Fruit fly (Drosophila melanogaster) whole organism, embryonic: ENCODE data around the gene CG4364.

Source experiments
- Atf6 ChIP-seq: fragments of 200-800 bp; sonication (Bioruptor generic); IDR thresholded peaks from 2 replicates; pipeline ENCODE4 v1.3.6; 2022; ENCODE audit warnings: missing biosample characterization, missing genetic modification characterization
- Awh ChIP-seq: fragments of 200-800 bp; sonication (Bioruptor generic); IDR thresholded peaks from 2 replicates; pipeline ENCODE4, ENCODE4 v1.3.6; 2022; ENCODE audit warnings: missing biosample characterization, missing genetic modification characterization
- CG12391 ChIP-seq: fragments of 200-800 bp; sonication (Bioruptor generic); optimal IDR thresholded peaks from 3 replicates; lab custom pipeline; 2018; ENCODE audit warnings: missing biosample characterization, mild to moderate bottlenecking, missing genetic modification characterization, moderate library complexity
- CG12769 ChIP-seq: fragments of 200-800 bp; sonication (Bioruptor generic); optimal IDR thresholded peaks from 2 replicates; lab custom pipeline; 2019; ENCODE audit warnings: missing biosample characterization, mild to moderate bottlenecking, missing genetic modification characterization, moderate library complexity
- CG13894 ChIP-seq: fragments of 200-800 bp; sonication (Bioruptor generic); optimal IDR thresholded peaks from 3 replicates; lab custom pipeline; 2018; ENCODE audit warnings: missing biosample characterization, mild to moderate bottlenecking, missing genetic modification characterization, moderate library complexity
- CG15011 ChIP-seq: fragments of 200-800 bp; sonication (Bioruptor generic); optimal IDR thresholded peaks from 3 replicates; lab custom pipeline; 2018; ENCODE audit warnings: missing biosample characterization, mild to moderate bottlenecking, missing genetic modification characterization
- CG15601 ChIP-seq: fragments of 200-800 bp; sonication (Bioruptor generic); optimal IDR thresholded peaks from 3 replicates; lab custom pipeline; 2019; ENCODE audit warnings: missing biosample characterization, mild to moderate bottlenecking, missing genetic modification characterization, moderate library complexity
- CG17186 ChIP-seq: fragments of 200-800 bp; sonication (Bioruptor generic); optimal IDR thresholded peaks from 3 replicates; lab custom pipeline; 2017; ENCODE audit warnings: missing biosample characterization, missing genetic modification reagents, missing genetic modification characterization
- CG17612 ChIP-seq: fragments of 200-800 bp; sonication (Bioruptor generic); IDR thresholded peaks from 2 replicates; pipeline ENCODE4 v1.3.6; 2022; ENCODE audit warnings: missing biosample characterization, missing genetic modification characterization
- CG2116 ChIP-seq: fragments of 200-800 bp; sonication (Bioruptor generic); optimal IDR thresholded peaks from 3 replicates; lab custom pipeline; 2018; ENCODE audit warnings: missing biosample characterization, mild to moderate bottlenecking, missing genetic modification characterization
- CG30020 ChIP-seq: fragments of 200-800 bp; optimal IDR thresholded peaks from 2 replicates; lab custom pipeline; 2019; ENCODE audit warnings: missing biosample characterization, mild to moderate bottlenecking, missing genetic modification characterization, moderate library complexity
- CG31224 ChIP-seq: fragments of 200-800 bp; sonication (Bioruptor generic); IDR thresholded peaks from 2 replicates; pipeline ENCODE4 v1.3.6; 2022; ENCODE audit warnings: missing biosample characterization, missing genetic modification characterization
- CG34422 ChIP-seq: fragments of 200-800 bp; sonication (Bioruptor generic); IDR thresholded peaks from 3 replicates; pipeline ENCODE4 v1.3.6; 2022; ENCODE audit warnings: missing biosample characterization, missing genetic modification characterization
- CG4820 ChIP-seq: fragments of 200-800 bp; sonication (Bioruptor generic); optimal IDR thresholded peaks from 3 replicates; lab custom pipeline; 2016; ENCODE audit warnings: missing biosample characterization, missing genetic modification characterization
- CG6791 ChIP-seq: fragments of 200-800 bp; sonication (Bioruptor generic); IDR thresholded peaks from 3 replicates; pipeline ENCODE4 v1.3.6; 2022; ENCODE audit warnings: missing biosample characterization, missing genetic modification characterization; ENCODE audit not compliant: partially characterized antibody
- CG7556 ChIP-seq: fragments of 200-800 bp; sonication (Bioruptor generic); optimal IDR thresholded peaks from 2 replicates; lab custom pipeline; 2017; ENCODE audit warnings: missing biosample characterization, mild to moderate bottlenecking, missing genetic modification characterization
- CG7963 ChIP-seq: fragments of 200-800 bp; sonication (Bioruptor generic); IDR thresholded peaks from 3 replicates; pipeline ENCODE4 v1.3.6; 2022; ENCODE audit warnings: missing biosample characterization, missing genetic modification characterization; ENCODE audit not compliant: partially characterized antibody
- Deaf1 ChIP-seq: fragments of 200-800 bp; optimal IDR thresholded peaks from 3 replicates; lab custom pipeline; 2019; ENCODE audit warnings: missing biosample characterization, mild to moderate bottlenecking, missing genetic modification characterization, moderate library complexity
- Hr51 ChIP-seq, 2 experiments: fragments of 200-800 bp; sonication (Bioruptor generic); optimal IDR thresholded peaks; 2 replicates in 1 of 2; 3 replicates in 1 of 2; lab custom pipeline; 2016 to 2018; ENCODE audit warnings: missing biosample characterization in 2 of 2, missing genetic modification characterization in 2 of 2, mild to moderate bottlenecking in 1 of 2, moderate library complexity in 1 of 2
- Lhr ChIP-seq: fragments of 200-800 bp; sonication (Bioruptor generic); optimal IDR thresholded peaks from 3 replicates; lab custom pipeline; 2017; ENCODE audit warnings: mild to moderate bottlenecking, missing biosample characterization, missing genetic modification reagents, missing genetic modification characterization
- MTF-1 ChIP-seq: fragments of 200-800 bp; sonication (Bioruptor generic); optimal IDR thresholded peaks from 2 replicates; lab custom pipeline; 2018; ENCODE audit warnings: missing biosample characterization, mild to moderate bottlenecking, missing genetic modification characterization, borderline replicate concordance
- Max ChIP-seq: fragments of 200-800 bp; sonication (Bioruptor generic); optimal IDR thresholded peaks from 2 replicates; lab custom pipeline; 2016; ENCODE audit warnings: missing biosample characterization, mild to moderate bottlenecking, missing genetic modification characterization
- Nf-YA ChIP-seq: fragments of 200-800 bp; sonication (Bioruptor generic); IDR thresholded peaks from 2 replicates; pipeline ENCODE4 v1.3.6; 2022; ENCODE audit warnings: missing biosample characterization, missing genetic modification characterization
- Oaz ChIP-seq: fragments of 200-800 bp; sonication (Bioruptor generic); IDR thresholded peaks from 2 replicates; pipeline ENCODE4 v1.3.6; 2022; ENCODE audit warnings: missing biosample characterization, missing genetic modification characterization
- Poxn ChIP-seq: fragments of 200-800 bp; sonication (Bioruptor generic); IDR thresholded peaks from 2 replicates; pipeline ENCODE4 v1.3.6; 2022; ENCODE audit warnings: missing biosample characterization, missing genetic modification characterization
- Sry-δ ChIP-seq: fragments of 200-800 bp; sonication (Bioruptor generic); optimal IDR thresholded peaks from 2 replicates; lab custom pipeline; 2016; ENCODE audit warnings: missing biosample characterization, missing genetic modification characterization
- Stat92E ChIP-seq, 3 experiments: fragments of >200 bp in 2 of 3; fragments of 200-800 bp in 1 of 3; sonication (Bioruptor generic) in 1 of 3; optimal IDR thresholded peaks; 2 replicates each; lab custom pipeline; 2017 to 2019; ENCODE audit warnings: missing biosample characterization in 3 of 3, missing genetic modification characterization in 3 of 3, mild to moderate bottlenecking in 1 of 3, moderate library complexity in 1 of 3
- ac ChIP-seq: fragments of 200-800 bp; sonication (Bioruptor generic); optimal IDR thresholded peaks from 3 replicates; lab custom pipeline; 2017; ENCODE audit warnings: missing biosample characterization, mild to moderate bottlenecking, missing genetic modification characterization
- ase ChIP-seq: fragments of 200-800 bp; sonication (Bioruptor generic); IDR thresholded peaks from 3 replicates; pipeline ENCODE4 v1.3.6; 2022; ENCODE audit warnings: missing biosample characterization, missing genetic modification characterization
- bsh ChIP-seq, 2 experiments: fragments of 200-800 bp; sonication (Bioruptor generic); optimal IDR thresholded peaks; 2 replicates each; lab custom pipeline; 2017 to 2018; ENCODE audit warnings: mild to moderate bottlenecking in 2 of 2, missing biosample characterization in 2 of 2, missing genetic modification characterization in 2 of 2, moderate library complexity in 1 of 2
- btn ChIP-seq: fragments of 200-800 bp; sonication (Bioruptor generic); optimal IDR thresholded peaks from 2 replicates; lab custom pipeline; 2016; ENCODE audit warnings: missing biosample characterization, missing genetic modification characterization
- cato ChIP-seq: fragments of 200-800 bp; sonication (Bioruptor generic); optimal IDR thresholded peaks from 2 replicates; lab custom pipeline; 2016; ENCODE audit warnings: missing biosample characterization, missing genetic modification characterization, borderline replicate concordance
- caup ChIP-seq: fragments of 200-800 bp; sonication (Bioruptor generic); optimal IDR thresholded peaks from 3 replicates; lab custom pipeline; 2017; ENCODE audit warnings: missing biosample characterization, mild to moderate bottlenecking, missing genetic modification characterization, moderate library complexity; ENCODE audit not compliant: severe bottlenecking
- chm ChIP-seq: fragments of 200-800 bp; sonication (Bioruptor generic); IDR thresholded peaks from 2 replicates; pipeline ENCODE4 v1.3.6; 2022; ENCODE audit warnings: missing biosample characterization, missing genetic modification characterization
- ci ChIP-seq: fragments of 200-800 bp; sonication (Bioruptor generic); IDR thresholded peaks from 3 replicates; pipeline ENCODE4 v1.3.6; 2022; ENCODE audit warnings: missing biosample characterization, missing genetic modification characterization
- corto ChIP-seq: fragments of 200-800 bp; sonication (Bioruptor generic); optimal IDR thresholded peaks from 2 replicates; lab custom pipeline; 2016; ENCODE audit warnings: missing biosample characterization, mild to moderate bottlenecking, missing genetic modification characterization, moderate library complexity
- croc ChIP-seq: fragments of 200-800 bp; sonication (Bioruptor generic); conservative IDR thresholded peaks from 3 replicates; pipeline ENCODE4 v1.3.6; 2022; ENCODE audit warnings: missing biosample characterization, missing genetic modification characterization
- dan ChIP-seq: fragments of 200-800 bp; sonication (Bioruptor generic); IDR thresholded peaks from 2 replicates; pipeline ENCODE4 v1.3.6; 2022; ENCODE audit warnings: missing biosample characterization, missing genetic modification characterization
- dm ChIP-seq: fragments of 200-800 bp; sonication (Bioruptor generic); optimal IDR thresholded peaks from 3 replicates; lab custom pipeline; 2016; ENCODE audit warnings: missing biosample characterization, missing genetic modification characterization
- gcm2 ChIP-seq: fragments of 200-800 bp; sonication (Bioruptor generic); optimal IDR thresholded peaks from 2 replicates; lab custom pipeline; 2016; ENCODE audit warnings: missing biosample characterization, missing genetic modification characterization
- jumu ChIP-seq: fragments of 200-800 bp; sonication (Bioruptor generic); optimal IDR thresholded peaks from 3 replicates; lab custom pipeline; 2016; ENCODE audit warnings: missing biosample characterization, missing genetic modification characterization
- lbe ChIP-seq: fragments of 200-800 bp; sonication (Bioruptor generic); optimal IDR thresholded peaks from 2 replicates; lab custom pipeline; 2016; ENCODE audit warnings: missing biosample characterization, mild to moderate bottlenecking, missing genetic modification characterization
- luna ChIP-seq: fragments of 200-800 bp; sonication (Bioruptor generic); optimal IDR thresholded peaks from 2 replicates; lab custom pipeline; 2016; ENCODE audit warnings: missing biosample characterization, missing genetic modification characterization
- oc ChIP-seq: fragments of 200-800 bp; sonication (Bioruptor generic); optimal IDR thresholded peaks from 2 replicates; lab custom pipeline; 2018; ENCODE audit warnings: missing biosample characterization, mild to moderate bottlenecking, missing genetic modification characterization, moderate library complexity
- onecut ChIP-seq: fragments of 200-800 bp; sonication (Bioruptor generic); IDR thresholded peaks from 2 replicates; pipeline ENCODE4 v1.3.6; 2022; ENCODE audit warnings: missing biosample characterization, missing genetic modification characterization
- sens ChIP-seq: fragments of 200-800 bp; sonication (Bioruptor generic); peaks from one replicate; lab custom pipeline; 2016; ENCODE audit warnings: missing biosample characterization, missing genetic modification characterization
- sens-2 ChIP-seq: fragments of 200-800 bp; sonication (Bioruptor generic); IDR thresholded peaks from 2 replicates; pipeline ENCODE4 v1.3.6; 2022; ENCODE audit warnings: missing biosample characterization, missing genetic modification characterization
- so ChIP-seq: fragments of 200-800 bp; sonication (Bioruptor generic); IDR thresholded peaks from 3 replicates; pipeline ENCODE4 v1.3.6; 2022; ENCODE audit warnings: missing biosample characterization, missing genetic modification characterization
- tgo ChIP-seq: fragments of 200-800 bp; sonication (Bioruptor generic); IDR thresholded peaks from 3 replicates; pipeline ENCODE4 v1.3.6; 2022; ENCODE audit warnings: missing biosample characterization, missing genetic modification characterization

The CG4364 gene

dm6 chr2L:9698092-9698922, 12.8 kb downstream of the CG4364 start (continued):
- TF ChIP-seq lbe (GFP tag; lab: Kevin White, UChicago) (peak; percentile 39), CG2116 (GFP tag; lab: Kevin White, UChicago) (no peak), Lhr (GFP tag; lab: Kevin White, UChicago) (no peak), Deaf1 (tag; lab: Kevin White, UChicago) (no peak), CG34422 (peak; percentile 48; the same call in 1 of the 3 replicates), corto (GFP tag; lab: Kevin White, UChicago) (peak; percentile 74), gcm2 (no peak), CG13894 (tag; lab: Kevin White, UChicago) (peak; percentile 21), jumu (no peak), dm (GFP tag; lab: Kevin White, UChicago) (no peak), cato (GFP tag; lab: Kevin White, UChicago) (no peak), CG30020 (tag; lab: Kevin White, UChicago) (no peak), bsh (GFP tag; optimal IDR thresholded peaks at IDR 0.05; lab: Kevin White, UChicago) (no peak), dan (GFP tag; lab: Robert Waterston, UW) (no peak), CG17186 (GFP tag; lab: Kevin White, UChicago) (no peak), Awh (GFP tag; lab: Robert Waterston, UW) (no peak), Poxn (no peak), ac (GFP tag; lab: Kevin White, UChicago) (no peak), CG31224 (GFP tag; lab: Robert Waterston, UW) (no peak), croc (GFP tag; lab: Robert Waterston, UW) (no peak), ase (no peak), CG15601 (tag; lab: Kevin White, UChicago) (no peak), caup (peak; percentile 22), Sry-δ (no peak), CG17612 (no peak), btn (GFP tag; lab: Kevin White, UChicago) (no peak), Atf6 (GFP tag; lab: Robert Waterston, UW) (peak; percentile 8; the same call in 1 of the 2 replicates), Hr51 (GFP tag; optimal IDR thresholded peaks at IDR 0.05; lab: Kevin White, UChicago) (no peak), CG12769 (tag; lab: Kevin White, UChicago) (no peak), Stat92E (GFP tag; optimal IDR thresholded peaks at IDR 0.05; lab: Kevin White, UChicago) (no peak), CG12391 (tag; lab: Kevin White, UChicago) (no peak), so (GFP tag; lab: Robert Waterston, UW) (peak; percentile 56; the same call in 1 of the 3 replicates), CG15011 (no peak), chm (GFP tag; lab: Robert Waterston, UW) (0 out of 2 replicates have a peak, but pooled peaks have one; percentile 22), MTF-1 (GFP tag; lab: Kevin White, UChicago) (no peak), CG7556 (GFP tag; lab: Kevin White, UChicago) (peak; percentile 1), onecut (GFP tag; lab: Robert Waterston, UW) (no peak), sens (GFP tag; lab: Kevin White, UChicago) (peak; percentile 67), CG7963 (GFP tag; lab: Robert Waterston, UW) (no peak), Nf-YA (GFP tag; lab: Robert Waterston, UW) (no peak), CG4820 (GFP tag; lab: Kevin White, UChicago) (no peak), ci (no peak; the same call in 2 of the 3 replicates), oc (tag; lab: Kevin White, UChicago) (no peak), Max (GFP tag; lab: Kevin White, UChicago) (no peak), tgo (GFP tag; lab: Robert Waterston, UW) (no peak), luna (no peak), Oaz (GFP tag; lab: Robert Waterston, UW) (no peak), sens-2 (GFP tag; lab: Robert Waterston, UW) (no peak), CG6791 (no peak)
